Fruit fly (Drosophila melanogaster) whole organism, prepupa: ENCODE data around the gene skd.

Experiments
- CG10631 ChIP-seq: fragments of 200-800 bp; sonication (Bioruptor generic); optimal IDR thresholded peaks from 2 replicates; lab custom pipeline; 2016; ENCODE audit warnings: missing biosample characterization, missing genetic modification characterization
- CG11294 ChIP-seq: fragments of 200-800 bp; sonication (Bioruptor generic); IDR thresholded peaks from 2 replicates; pipeline ENCODE4 v1.3.6; 2022; ENCODE audit warnings: missing biosample characterization, missing genetic modification characterization
- CG11902 ChIP-seq: fragments of 200-800 bp; sonication (Bioruptor generic); optimal IDR thresholded peaks from 3 replicates; lab custom pipeline; 2016; ENCODE audit warnings: missing biosample characterization, missing genetic modification characterization
- CG15336 ChIP-seq: fragments of 200-800 bp; sonication (Bioruptor generic); IDR thresholded peaks from 2 replicates; pipeline ENCODE4 v1.3.6; 2022; ENCODE audit warnings: missing biosample characterization, missing genetic modification characterization
- CG1621 ChIP-seq: fragments of 200-800 bp; sonication (Bioruptor generic); optimal IDR thresholded peaks from 3 replicates; lab custom pipeline; 2018; ENCODE audit warnings: missing biosample characterization, mild to moderate bottlenecking, missing genetic modification characterization
- CG16779 ChIP-seq: fragments of 200-800 bp; sonication (Bioruptor generic); optimal IDR thresholded peaks from 3 replicates; lab custom pipeline; 2017; ENCODE audit warnings: missing biosample characterization, mild to moderate bottlenecking, missing genetic modification characterization
- CG31627 ChIP-seq: fragments of 200-800 bp; sonication (Bioruptor generic); optimal IDR thresholded peaks from 3 replicates; lab custom pipeline; 2016; ENCODE audit warnings: missing biosample characterization, missing genetic modification characterization
- CG34406 ChIP-seq: fragments of 200-800 bp; sonication (Bioruptor generic); optimal IDR thresholded peaks from 3 replicates; lab custom pipeline; 2016; ENCODE audit warnings: missing biosample characterization, missing genetic modification characterization
- CG3919 ChIP-seq: fragments of 200-800 bp; sonication (Bioruptor generic); optimal IDR thresholded peaks from 3 replicates; lab custom pipeline; 2016; ENCODE audit warnings: missing biosample characterization, missing genetic modification characterization
- CG4318 ChIP-seq: fragments of 200-800 bp; sonication (Bioruptor generic); optimal IDR thresholded peaks from 3 replicates; lab custom pipeline; 2017; ENCODE audit warnings: missing biosample characterization, mild to moderate bottlenecking, missing genetic modification characterization
- CG6163 ChIP-seq: fragments of 200-800 bp; sonication (Bioruptor generic); IDR thresholded peaks from 3 replicates; pipeline ENCODE4 v1.3.6; 2022; ENCODE audit warnings: missing biosample characterization, missing genetic modification characterization
- CG6276 ChIP-seq: fragments of 200-800 bp; sonication (Bioruptor generic); optimal IDR thresholded peaks from 2 replicates; lab custom pipeline; 2017; ENCODE audit warnings: missing biosample characterization, mild to moderate bottlenecking, missing genetic modification characterization
- CG6808 ChIP-seq: fragments of 200-800 bp; sonication (Bioruptor generic); optimal IDR thresholded peaks from 3 replicates; lab custom pipeline; 2017; ENCODE audit warnings: missing biosample characterization, missing genetic modification characterization, mild to moderate bottlenecking, moderate library complexity, missing genetic modification reagents
- CG6854 ChIP-seq: fragments of 200-800 bp; sonication (Bioruptor generic); optimal IDR thresholded peaks from 2 replicates; lab custom pipeline; 2017; ENCODE audit warnings: missing biosample characterization, mild to moderate bottlenecking, missing genetic modification characterization
- CG7368 ChIP-seq: fragments of 200-800 bp; sonication (Bioruptor generic); optimal IDR thresholded peaks from 3 replicates; lab custom pipeline; 2016; ENCODE audit warnings: missing biosample characterization, missing genetic modification characterization
- CG8319 ChIP-seq: fragments of 200-800 bp; sonication (Bioruptor generic); optimal IDR thresholded peaks from 3 replicates; lab custom pipeline; 2016; ENCODE audit warnings: missing biosample characterization, missing genetic modification characterization
- CG8632 ChIP-seq: fragments of 200-800 bp; sonication (Bioruptor generic); optimal IDR thresholded peaks from 3 replicates; lab custom pipeline; 2016; ENCODE audit warnings: missing biosample characterization, missing genetic modification characterization
- Eip75B ChIP-seq: fragments of 200-800 bp; sonication (Bioruptor generic); optimal IDR thresholded peaks from 3 replicates; lab custom pipeline; 2016; ENCODE audit warnings: missing biosample characterization, missing genetic modification characterization
- Eip78C ChIP-seq: fragments of 200-800 bp; sonication (Bioruptor generic); peaks from one replicate; lab custom pipeline; 2016; ENCODE audit warnings: missing biosample characterization, missing genetic modification characterization
- Eip93F ChIP-seq: fragments of 200-800 bp; sonication (Bioruptor generic); optimal IDR thresholded peaks from 2 replicates; lab custom pipeline; 2016; ENCODE audit warnings: missing biosample characterization, mild to moderate bottlenecking, missing genetic modification characterization
- Ets21C ChIP-seq: fragments of 200-800 bp; sonication (Bioruptor generic); optimal IDR thresholded peaks from 3 replicates; lab custom pipeline; 2016; ENCODE audit warnings: missing biosample characterization, missing genetic modification characterization
- Ets96B ChIP-seq: fragments of 200-800 bp; optimal IDR thresholded peaks from 2 replicates; lab custom pipeline; 2019; ENCODE audit warnings: missing biosample characterization, mild to moderate bottlenecking, missing genetic modification characterization, moderate library complexity
- Gug ChIP-seq: fragments of 200-800 bp; sonication (Bioruptor generic); IDR thresholded peaks from 2 replicates; pipeline ENCODE4 v1.3.6; 2022; ENCODE audit warnings: missing biosample characterization, missing genetic modification characterization
- Hr38 ChIP-seq: sonication (Bioruptor generic); optimal IDR thresholded peaks from 2 replicates; lab custom pipeline; 2016; ENCODE audit warnings: missing biosample characterization, missing genetic modification characterization
- Hr39 ChIP-seq: fragments of 200-800 bp; sonication (Bioruptor generic); optimal IDR thresholded peaks from 2 replicates; lab custom pipeline; 2016; ENCODE audit warnings: missing biosample characterization, missing genetic modification characterization
- Hr4 ChIP-seq: fragments of 200-800 bp; sonication (Bioruptor generic); optimal IDR thresholded peaks from 3 replicates; lab custom pipeline; 2016; ENCODE audit warnings: missing biosample characterization, missing genetic modification characterization
- Met ChIP-seq: fragments of 200-800 bp; sonication (Bioruptor generic); optimal IDR thresholded peaks from 3 replicates; lab custom pipeline; 2016; ENCODE audit warnings: missing biosample characterization, missing genetic modification characterization
- OdsH ChIP-seq: fragments of 200-800 bp; sonication (Bioruptor generic); optimal IDR thresholded peaks from 3 replicates; lab custom pipeline; 2016; ENCODE audit warnings: missing biosample characterization, missing genetic modification characterization
- Sox102F ChIP-seq: fragments of 200-800 bp; sonication (Bioruptor generic); optimal IDR thresholded peaks from 2 replicates; lab custom pipeline; 2016; ENCODE audit warnings: missing biosample characterization, mild to moderate bottlenecking, missing genetic modification characterization
- Sox14 ChIP-seq: fragments of 200-800 bp; sonication (Bioruptor generic); optimal IDR thresholded peaks from 3 replicates; lab custom pipeline; 2016; ENCODE audit warnings: missing biosample characterization, missing genetic modification characterization
- achi ChIP-seq: fragments of 200-800 bp; sonication (Bioruptor generic); optimal IDR thresholded peaks from 3 replicates; lab custom pipeline; 2016; ENCODE audit warnings: missing biosample characterization, missing genetic modification characterization
- acj6 ChIP-seq: fragments of 200-800 bp; sonication (Bioruptor generic); optimal IDR thresholded peaks from 3 replicates; lab custom pipeline; 2016; ENCODE audit warnings: missing biosample characterization, missing genetic modification characterization
- dac ChIP-seq: fragments of 200-800 bp; sonication (Bioruptor generic); optimal IDR thresholded peaks from 2 replicates; lab custom pipeline; 2017; ENCODE audit warnings: missing biosample characterization, mild to moderate bottlenecking, missing genetic modification characterization
- dsx ChIP-seq: fragments of 200-800 bp; optimal IDR thresholded peaks from 3 replicates; lab custom pipeline; 2019; ENCODE audit warnings: missing biosample characterization, mild to moderate bottlenecking, missing genetic modification characterization, moderate library complexity; ENCODE audit not compliant: poor library complexity, severe bottlenecking
- eg ChIP-seq: fragments of 200-800 bp; sonication (Bioruptor generic); IDR thresholded peaks from 3 replicates; pipeline ENCODE4 v1.3.6; 2022; ENCODE audit warnings: missing biosample characterization, missing genetic modification characterization
- esn ChIP-seq: fragments of 200-800 bp; sonication (Bioruptor generic); optimal IDR thresholded peaks from 2 replicates; lab custom pipeline; 2016; ENCODE audit warnings: missing biosample characterization, mild to moderate bottlenecking, missing genetic modification characterization, moderate library complexity
- fd59A ChIP-seq: fragments of 200-800 bp; sonication (Bioruptor generic); optimal IDR thresholded peaks from 2 replicates; lab custom pipeline; 2017; ENCODE audit warnings: missing biosample characterization, mild to moderate bottlenecking, missing genetic modification characterization, missing genetic modification reagents
- fkh ChIP-seq: fragments of 200-800 bp; sonication (Bioruptor generic); optimal IDR thresholded peaks from 3 replicates; lab custom pipeline; 2017; ENCODE audit warnings: missing biosample characterization, mild to moderate bottlenecking, missing genetic modification characterization, moderate library complexity
- lz ChIP-seq: fragments of 200-800 bp; sonication (Bioruptor generic); optimal IDR thresholded peaks from 3 replicates; lab custom pipeline; 2016; ENCODE audit warnings: missing biosample characterization, missing genetic modification characterization
- net ChIP-seq: fragments of 200-800 bp; sonication (Bioruptor generic); optimal IDR thresholded peaks from 3 replicates; lab custom pipeline; 2016; ENCODE audit warnings: missing biosample characterization, missing genetic modification characterization
- pdm3 ChIP-seq: fragments of 200-800 bp; sonication (Bioruptor generic); optimal IDR thresholded peaks from 3 replicates; lab custom pipeline; 2016; ENCODE audit warnings: missing biosample characterization, missing genetic modification characterization
- salr ChIP-seq, 2 experiments: fragments of 200-800 bp; sonication (Bioruptor generic); optimal IDR thresholded peaks; 3 replicates each; lab custom pipeline; 2016 to 2018; ENCODE audit warnings: missing biosample characterization in 2 of 2, missing genetic modification characterization in 2 of 2, mild to moderate bottlenecking in 1 of 2
- spab ChIP-seq: fragments of 200-800 bp; sonication (Bioruptor generic); optimal IDR thresholded peaks from 2 replicates; lab custom pipeline; 2017; ENCODE audit warnings: missing biosample characterization, mild to moderate bottlenecking, missing genetic modification characterization, missing genetic modification reagents
- svp ChIP-seq: fragments of 200-800 bp; sonication (Bioruptor generic); peaks from one replicate; lab custom pipeline; 2016; ENCODE audit warnings: missing biosample characterization, missing genetic modification characterization
- topi ChIP-seq: fragments of 200-800 bp; sonication (Bioruptor generic); optimal IDR thresholded peaks from 3 replicates; lab custom pipeline; 2016; ENCODE audit warnings: missing biosample characterization, missing genetic modification characterization
- vri ChIP-seq: fragments of 200-800 bp; sonication (Bioruptor generic); optimal IDR thresholded peaks from 3 replicates; lab custom pipeline; 2016; ENCODE audit warnings: missing biosample characterization, mild to moderate bottlenecking, missing genetic modification characterization

The skd gene

dm6 chr3L:21031093-21031930 lies 4.1 kb upstream of the skd start, which contains the start of the genes CG10584 and Polr3E (continued):
- TF ChIP-seq achi (GFP tag; lab: Kevin White, UChicago) (peak; percentile 92), Eip78C (GFP tag; lab: Kevin White, UChicago) (peak; percentile 95), spab (peak; percentile 89), Met (GFP tag; lab: Kevin White, UChicago) (peak; percentile 85), Hr4 (peak; percentile 89), CG11902 (GFP tag; lab: Kevin White, UChicago) (peak; percentile 80), topi (GFP tag; lab: Kevin White, UChicago) (peak; percentile 81), Eip75B (peak; percentile 74), CG3919 (GFP tag; lab: Kevin White, UChicago) (peak; percentile 89), esn (peak; percentile 91), OdsH (peak; percentile 95), vri (peak; percentile 80), net (peak; percentile 89), Sox14 (GFP tag; lab: Kevin White, UChicago) (peak; percentile 73), CG6808 (GFP tag; lab: Kevin White, UChicago) (peak; percentile 92), CG4318 (peak; percentile 96), CG31627 (peak; percentile 74), CG6163 (peak; percentile 79), lz (peak; percentile 85), pdm3 (GFP tag; lab: Kevin White, UChicago) (peak; percentile 84), dac (GFP tag; lab: Kevin White, UChicago) (peak; percentile 94)

DNA sequence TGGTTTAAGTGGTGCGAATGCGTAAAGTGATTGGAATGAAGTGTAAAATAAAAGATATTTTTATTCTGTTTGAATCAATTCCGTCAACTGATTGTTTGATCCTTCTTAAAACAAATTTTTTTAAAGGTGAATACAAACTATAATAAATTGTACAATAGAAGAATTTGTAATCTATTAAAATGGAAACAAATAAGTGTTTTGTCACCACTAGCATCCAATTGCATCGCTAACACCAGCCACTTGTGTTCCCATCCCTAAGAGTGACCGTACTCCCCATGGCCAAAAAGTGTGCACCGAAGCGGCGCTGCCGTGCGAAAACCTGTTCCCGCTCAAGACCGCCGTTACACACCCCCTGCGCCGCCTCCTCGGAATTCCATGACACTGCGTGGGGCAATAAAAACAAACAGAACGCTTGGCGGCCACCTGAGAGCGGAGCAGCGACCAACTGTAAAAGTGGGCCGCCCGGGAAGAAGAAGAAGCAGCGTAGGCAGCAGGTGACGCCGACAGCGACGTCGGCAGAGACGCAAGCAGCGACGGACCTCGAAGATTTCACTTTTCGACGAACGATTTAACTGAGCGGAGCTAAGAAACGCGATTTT lies 522 bp upstream of the skd start, which contains the start of gene Pdss2:
Gene Pdss2, plus strand, starts transcription at position 259 of the 599 bp plus-strand sequence.
- TF ChIP-seq CG8319 (GFP tag; lab: Kevin White, UChicago) (peak; percentile 32), CG3919 (GFP tag; lab: Kevin White, UChicago) (peak; percentile 71), CG31627 (peak; percentile 83), CG34406 (GFP tag; lab: Kevin White, UChicago) (peak; percentile 38), Hr4 (peak; percentile 74), CG1621 (tag; lab: Kevin White, UChicago) (peak; percentile 22), vri (peak; percentile 7), Ets21C (GFP tag; lab: Kevin White, UChicago) (peak; percentile 44), OdsH (peak; percentile 71), lz (peak; percentile 76), dsx (GFP tag; lab: Kevin White, UChicago) (peak; percentile 26), CG6854 (GFP tag; lab: Kevin White, UChicago) (peak; percentile 95), svp (GFP tag; lab: Kevin White, UChicago) (peak; percentile 91), salr (GFP tag; optimal IDR thresholded peaks at IDR 0.05; lab: Kevin White, UChicago) (peak; percentile 27 to 56), CG7368 (GFP tag; lab: Kevin White, UChicago) (peak; percentile 48), CG8632 (peak; percentile 20), achi (GFP tag; lab: Kevin White, UChicago) (peak; percentile 8), CG16779 (tag; lab: Kevin White, UChicago) (no peak), CG6276 (GFP tag; lab: Kevin White, UChicago) (peak; percentile 37), CG10631 (GFP tag; lab: Kevin White, UChicago) (peak; percentile 74), pdm3 (GFP tag; lab: Kevin White, UChicago) (peak; percentile 75), CG11902 (GFP tag; lab: Kevin White, UChicago) (peak; percentile 50), esn (peak; percentile 56), Eip93F (no peak), acj6 (GFP tag; lab: Kevin White, UChicago) (peak; percentile 71), dac (GFP tag; lab: Kevin White, UChicago) (no peak), Sox102F (GFP tag; lab: Kevin White, UChicago) (peak; percentile 30), Hr38 (GFP tag; lab: Kevin White, UChicago) (no peak), fkh (GFP tag; lab: Kevin White, UChicago) (peak; percentile 84), CG15336 (GFP tag; lab: Robert Waterston, UW) (peak; percentile 33; the same call in 1 of the 2 replicates), CG11294 (GFP tag; lab: Robert Waterston, UW) (no peak; the same call in 1 of the 2 replicates), Ets96B (tag; lab: Kevin White, UChicago) (peak; percentile 41), CG6163 (peak; percentile 78), Hr39 (peak; percentile 80), fd59A (GFP tag; lab: Kevin White, UChicago) (peak; percentile 56), Gug (GFP tag; lab: Robert Waterston, UW) (peak; percentile 30; the same call in 1 of the 2 replicates), Eip75B (peak; percentile 77), eg (peak; percentile 61)
